Worm (Caenorhabditis elegans) whole organism, early embryonic: ENCODE results near the gene C23H4.8.

Source experiments
- ama-1 ChIP-seq: fragments of 150-350 bp; optimal IDR thresholded peaks from 2 replicates; lab custom pipeline; 2014
- ceh-36 ChIP-seq: sonication (generic microtip); optimal IDR thresholded peaks from 2 replicates; lab custom pipeline; 2016; ENCODE audit warnings: missing genetic modification characterization, inconsistent platforms, missing compliant biosample characterization
- ets-7 ChIP-seq: sonication (generic microtip); optimal IDR thresholded peaks from 2 replicates; lab custom pipeline; 2016; ENCODE audit warnings: missing genotype, missing genetic modification characterization, missing compliant biosample characterization
- flt-1 ChIP-seq: fragments of 200-800 bp; sonication (Bioruptor generic); IDR thresholded peaks from 2 replicates; pipeline ENCODE4 v1.3.6; 2022; ENCODE audit warnings: missing genetic modification characterization, missing compliant biosample characterization
- tbx-11 ChIP-seq: fragments of 200-800 bp; sonication (Bioruptor generic); IDR thresholded peaks from 2 replicates; pipeline ENCODE4 v1.3.6; 2022; ENCODE audit warnings: missing genetic modification characterization, missing compliant biosample characterization

ce11 chrX:12205478-12206059, 11.5 kb upstream of the C23H4.8 start:
- TF ChIP-seq ceh-36 (tag; lab: Kevin White, UChicago) (no peak), flt-1 (GFP tag; lab: Robert Waterston, UW) (no peak), ets-7 (tag; lab: Kevin White, UChicago) (no peak), tbx-11 (GFP tag; lab: Robert Waterston, UW) (no peak), ama-1 (lab: Kevin White, UChicago) (no peak)
